Worm (Caenorhabditis elegans) whole organism, late embryonic: ENCODE results near the gene try-11.
"Not testable (repeated sequence)": the region's sequence is repeated elsewhere in the genome, so short reads cannot be mapped to it uniquely, and the experiment has no call there.

Experiments used
- C08G9.2 ChIP-seq: sonication (generic microtip); optimal IDR thresholded peaks from 2 replicates; lab custom pipeline; 2016; ENCODE audit warnings: mild to moderate bottlenecking, missing genetic modification characterization, moderate library complexity, missing compliant biosample characterization
- C38D4.7 ChIP-seq: fragments of 200-800 bp; sonication (Bioruptor generic); optimal IDR thresholded peaks from 2 replicates; lab custom pipeline; 2018; ENCODE audit warnings: mild to moderate bottlenecking, missing genetic modification characterization, moderate library complexity, missing compliant biosample characterization
- K02D7.2 ChIP-seq: sonication (generic microtip); optimal IDR thresholded peaks from 2 replicates; lab custom pipeline; 2017; ENCODE audit warnings: mild to moderate bottlenecking, missing genetic modification characterization, missing compliant biosample characterization
- ahr-1 ChIP-seq: sonication (generic microtip); optimal IDR thresholded peaks from 2 replicates; lab custom pipeline; 2016; ENCODE audit warnings: missing genetic modification characterization, missing compliant biosample characterization
- ceh-2 ChIP-seq: sonication (generic microtip); optimal IDR thresholded peaks from 2 replicates; lab custom pipeline; 2016; ENCODE audit warnings: missing genotype, missing genetic modification characterization, missing compliant biosample characterization
- ceh-22 ChIP-seq: sonication (generic microtip); optimal IDR thresholded peaks from 2 replicates; lab custom pipeline; 2017; ENCODE audit warnings: missing biosample characterization, missing genetic modification characterization
- ceh-24 ChIP-seq: sonication (generic microtip); optimal IDR thresholded peaks from 2 replicates; lab custom pipeline; 2016; ENCODE audit warnings: mild to moderate bottlenecking, missing genetic modification characterization, missing compliant biosample characterization
- ceh-30 ChIP-seq: fragments of 150-350 bp; optimal IDR thresholded peaks from 2 replicates; lab custom pipeline; 2014; ENCODE audit warnings: missing biosample characterization, missing genetic modification characterization
- ceh-31 ChIP-seq: sonication (generic microtip); optimal IDR thresholded peaks from 2 replicates; lab custom pipeline; 2016; ENCODE audit warnings: missing genetic modification characterization, missing compliant biosample characterization
- ceh-34 ChIP-seq: sonication (generic microtip); optimal IDR thresholded peaks from 2 replicates; lab custom pipeline; 2016; ENCODE audit warnings: mild to moderate bottlenecking, missing genetic modification characterization, missing compliant biosample characterization
- ceh-45 ChIP-seq: fragments of 200-800 bp; sonication (Bioruptor generic); IDR thresholded peaks from 2 replicates; pipeline ENCODE4 v1.3.6; 2022; ENCODE audit warnings: missing genetic modification reagents, missing genetic modification characterization, missing compliant biosample characterization
- ceh-48 ChIP-seq: sonication (generic microtip); optimal IDR thresholded peaks from 2 replicates; lab custom pipeline; 2016; ENCODE audit warnings: missing genetic modification characterization, inconsistent platforms, missing compliant biosample characterization
- ceh-9 ChIP-seq: sonication (generic microtip); optimal IDR thresholded peaks from 2 replicates; lab custom pipeline; 2016; ENCODE audit warnings: mild to moderate bottlenecking, missing genetic modification characterization, inconsistent platforms, missing compliant biosample characterization
- elt-2 ChIP-seq: sonication (generic microtip); optimal IDR thresholded peaks from 2 replicates; lab custom pipeline; 2016; ENCODE audit warnings: missing genetic modification reagents, missing genetic modification characterization, missing compliant biosample characterization
- elt-4 ChIP-seq: sonication (generic microtip); optimal IDR thresholded peaks from 2 replicates; lab custom pipeline; 2016; ENCODE audit warnings: missing genetic modification characterization, missing compliant biosample characterization
- ets-4 ChIP-seq: sonication (generic microtip); optimal IDR thresholded peaks from 2 replicates; lab custom pipeline; 2016; ENCODE audit warnings: missing genetic modification characterization, missing compliant biosample characterization
- fkh-10 ChIP-seq: fragments of 150-350 bp; optimal IDR thresholded peaks from 2 replicates; lab custom pipeline; 2014; ENCODE audit warnings: missing biosample characterization, missing genetic modification reagents, missing genetic modification characterization
- gmeb-2 ChIP-seq: sonication (generic microtip); optimal IDR thresholded peaks from 2 replicates; lab custom pipeline; 2016; ENCODE audit warnings: missing genetic modification characterization, inconsistent platforms, missing compliant biosample characterization
- hlh-13 ChIP-seq: fragments of 200-800 bp; sonication (Bioruptor generic); optimal IDR thresholded peaks from 2 replicates; lab custom pipeline; 2018; ENCODE audit warnings: mild to moderate bottlenecking, missing genetic modification characterization, missing compliant biosample characterization
- hlh-30 ChIP-seq: sonication (generic microtip); optimal IDR thresholded peaks from 2 replicates; lab custom pipeline; 2017; ENCODE audit warnings: antibody characterized with exemption, missing genetic modification characterization, missing compliant biosample characterization; ENCODE audit not compliant: insufficient read depth
- hlh-6 ChIP-seq: sonication (generic microtip); optimal IDR thresholded peaks from 2 replicates; lab custom pipeline; 2016; ENCODE audit warnings: missing genotype, missing genetic modification characterization, missing compliant biosample characterization
- npax-4 ChIP-seq: sonication (generic microtip); optimal IDR thresholded peaks from 2 replicates; lab custom pipeline; 2016; ENCODE audit warnings: missing genetic modification characterization, missing compliant biosample characterization
- odd-2 ChIP-seq: sonication (generic microtip); optimal IDR thresholded peaks from 2 replicates; lab custom pipeline; 2017; ENCODE audit warnings: antibody characterized with exemption, mild to moderate bottlenecking, missing genetic modification characterization, missing compliant biosample characterization
- sox-4 ChIP-seq: sonication (generic microtip); optimal IDR thresholded peaks from 2 replicates; lab custom pipeline; 2017; ENCODE audit warnings: mild to moderate bottlenecking, missing genetic modification characterization, inconsistent platforms, missing compliant biosample characterization
- tbx-2 ChIP-seq: sonication (generic microtip); optimal IDR thresholded peaks from 2 replicates; lab custom pipeline; 2016; ENCODE audit warnings: missing genetic modification characterization, missing compliant biosample characterization
- ttx-3 ChIP-seq: sonication (generic microtip); optimal IDR thresholded peaks from 2 replicates; lab custom pipeline; 2016; ENCODE audit warnings: missing genetic modification reagents, missing genetic modification characterization, missing compliant biosample characterization
- zip-5 ChIP-seq: sonication (generic microtip); optimal IDR thresholded peaks from 2 replicates; lab custom pipeline; 2016; ENCODE audit warnings: missing genetic modification characterization, missing compliant biosample characterization
- ztf-16 ChIP-seq: sonication (generic microtip); optimal IDR thresholded peaks from 2 replicates; lab custom pipeline; 2017; ENCODE audit warnings: missing genetic modification characterization, missing compliant biosample characterization

try-11 gene

ce11 chrV:7439807-7440206, 11.7 kb upstream of the try-11 start, which contains the start of gene try-13:
try-13 (plus strand) TSS chrV:7440107.
- TF ChIP-seq fkh-10 (GFP tag; lab: Kevin White, UChicago) (no peak), npax-4 (tag; lab: Kevin White, UChicago) (no peak), ceh-22 (tag; lab: Kevin White, UChicago) (no peak), ztf-16 (no peak), C08G9.2 (tag; lab: Kevin White, UChicago) (no peak), elt-2 (tag; lab: Kevin White, UChicago) (no peak), ceh-2 (tag; lab: Kevin White, UChicago) (no peak), ets-4 (tag; lab: Kevin White, UChicago) (no peak), K02D7.2 (tag; lab: Kevin White, UChicago) (no peak), ceh-24 (tag; lab: Kevin White, UChicago) (no peak), sox-4 (no peak)

ce11 chrV:7443480-7443879, 8.0 kb upstream of the try-11 start:
- TF ChIP-seq ceh-45 (GFP tag; lab: Robert Waterston, UW) = peak; percentile 60; the same call in 1 of the 2 replicates

ce11 chrV:7444331-7444730, 7.2 kb upstream of the try-11 start, which contains the start of gene nhr-141:
nhr-141 (plus strand) TSS chrV:7444661.
- not testable (repeated sequence) for TF ChIP-seq ceh-30, ceh-24, ceh-9 (tag; lab: Kevin White, UChicago)
- TF ChIP-seq, all 69 proteins: peak for 0; not testable (repeated sequence) for 69

- no peak for TF ChIP-seq C38D4.7 (GFP tag; lab: Kevin White, UChicago)
- no peak for TF ChIP-seq ceh-2 (tag; lab: Kevin White, UChicago)
- TF ChIP-seq gmeb-2 (tag; lab: Kevin White, UChicago) = no peak
- TF ChIP-seq ceh-30 (tag; lab: Kevin White, UChicago) = no peak
- TF ChIP-seq hlh-30 (tag; lab: Kevin White, UChicago) = no peak
- no peak for TF ChIP-seq hlh-13 (GFP tag; lab: Kevin White, UChicago)
- no peak for TF ChIP-seq ahr-1 (tag; lab: Kevin White, UChicago)
- TF ChIP-seq ceh-48 (tag; lab: Kevin White, UChicago) = no peak
- no peak for TF ChIP-seq fkh-10 (GFP tag; lab: Kevin White, UChicago)
- no peak for TF ChIP-seq ceh-31 (tag; lab: Kevin White, UChicago)
- no peak for TF ChIP-seq ttx-3 (tag; lab: Kevin White, UChicago)
- no peak for TF ChIP-seq ceh-34 (tag; lab: Kevin White, UChicago)
These were observed 4.6 kb upstream of the try-11 start, which contains the start of gene F25E5.5 for ce11 chrV:7446965-7447364. F25E5.5 (plus strand) TSS chrV:7447265.

- TF ChIP-seq ets-4 (tag; lab: Kevin White, UChicago) = no peak
- no peak for TF ChIP-seq odd-2 (tag; lab: Kevin White, UChicago)
- no peak for TF ChIP-seq K02D7.2 (tag; lab: Kevin White, UChicago)
- no peak for TF ChIP-seq zip-5 (tag; lab: Kevin White, UChicago)
- TF ChIP-seq elt-4 (tag; lab: Kevin White, UChicago) = no peak
- TF ChIP-seq, all 69 proteins: peak for 0
These were observed 2.2 kb upstream of the try-11 start, which contains the start of gene try-12 for ce11 chrV:7449303-7449827. try-12 (plus strand) TSS chrV:7449353.

ce11 chrV:7454236-7454635, 2.7 kb downstream of the try-11 start, which contains the start of gene try-8:
try-8 (minus strand) TSS chrV:7454336.
- no peak for TF ChIP-seq tbx-2 (tag; lab: Kevin White, UChicago)

ce11 chrV:7455008-7455407, 3.5 kb downstream of the try-11 start, which contains the start of gene F25E5.2:
F25E5.2 (plus strand) TSS chrV:7455308.
- no peak for TF ChIP-seq hlh-6 (tag; lab: Kevin White, UChicago)
